Worm (Caenorhabditis elegans) whole organism, early embryonic: ENCODE data around the gene ubc-6.

ENCODE experiments used
- F13C5.2 ChIP-seq: sonication (generic microtip); optimal IDR thresholded peaks from 2 replicates; lab custom pipeline; 2017; ENCODE audit warnings: mild to moderate bottlenecking, missing genetic modification characterization, inconsistent platforms, missing compliant biosample characterization
- aly-1 ChIP-seq: sonication (generic microtip); optimal IDR thresholded peaks from 2 replicates; lab custom pipeline; 2016; ENCODE audit warnings: missing genetic modification characterization, missing compliant biosample characterization
- ama-1 ChIP-seq: fragments of 150-350 bp; optimal IDR thresholded peaks from 2 replicates; lab custom pipeline; 2014
- ceh-13 ChIP-seq: fragments of 200-800 bp; sonication (Bioruptor generic); optimal IDR thresholded peaks from 2 replicates; lab custom pipeline; 2018; ENCODE audit warnings: mild to moderate bottlenecking, missing genetic modification characterization, missing compliant biosample characterization
- ceh-36 ChIP-seq: sonication (generic microtip); optimal IDR thresholded peaks from 2 replicates; lab custom pipeline; 2016; ENCODE audit warnings: missing genetic modification characterization, inconsistent platforms, missing compliant biosample characterization
- flt-1 ChIP-seq: fragments of 200-800 bp; sonication (Bioruptor generic); IDR thresholded peaks from 2 replicates; pipeline ENCODE4 v1.3.6; 2022; ENCODE audit warnings: missing genetic modification characterization, missing compliant biosample characterization
- hnd-1 ChIP-seq: sonication (generic microtip); optimal IDR thresholded peaks from 2 replicates; lab custom pipeline; 2016; ENCODE audit warnings: missing genetic modification characterization, missing compliant biosample characterization
- scrt-1 ChIP-seq: fragments of 200-800 bp; sonication (Bioruptor generic); IDR thresholded peaks from 2 replicates; pipeline ENCODE4 v1.3.6; 2022; ENCODE audit warnings: missing genetic modification characterization, missing compliant biosample characterization

- TF ChIP-seq aly-1 (tag; lab: Kevin White, UChicago), result no peak
- no peak for TF ChIP-seq hnd-1 (tag; lab: Kevin White, UChicago)
- no peak for TF ChIP-seq flt-1 (GFP tag; lab: Robert Waterston, UW)
- no peak for TF ChIP-seq ama-1 (lab: Kevin White, UChicago)
- TF ChIP-seq ceh-13 (GFP tag; lab: Kevin White, UChicago), result no peak
- TF ChIP-seq F13C5.2 (tag; lab: Kevin White, UChicago), result peak; percentile 25
- peak; percentile 17 for TF ChIP-seq ceh-36 (tag; lab: Kevin White, UChicago)
- peak; percentile 29; the same call in 1 of the 2 replicates for TF ChIP-seq scrt-1 (GFP tag; lab: Robert Waterston, UW)
Observed at ce11 chrII:7478487-7479234, at the start of gene ubc-6, which contains the start of gene aka-1.
